Worm (Caenorhabditis elegans) whole organism, L4/young adult: ENCODE results near the gene acp-2.

Experiments
- dao-5 ChIP-seq: sonication (generic microtip); optimal IDR thresholded peaks from 2 replicates; lab custom pipeline; 2016; ENCODE audit warnings: missing genotype, missing genetic modification characterization, moderate library complexity, missing compliant biosample characterization
- him-1 ChIP-seq: sonication (generic microtip); optimal IDR thresholded peaks from 2 replicates; lab custom pipeline; 2016; ENCODE audit warnings: missing genotype, missing genetic modification reagents, missing genetic modification characterization, missing compliant biosample characterization

- no peak for TF ChIP-seq dao-5 (tag; lab: Kevin White, UChicago)
- no peak for TF ChIP-seq him-1 (tag; lab: Kevin White, UChicago)
These were observed 20.9 kb downstream of the acp-2 start for ce11 chrII:8411002-8411401.
